Fruit fly (Drosophila melanogaster) whole organism, adult: ENCODE results near the gene Ncoa6.

ENCODE experiments used
- CG11617 ChIP-seq: fragments of 200-800 bp; sonication (Bioruptor generic); optimal IDR thresholded peaks from 2 replicates; lab custom pipeline; 2017; ENCODE audit warnings: mild to moderate bottlenecking, missing biosample characterization, missing genetic modification reagents, missing genetic modification characterization
- CG12768 ChIP-seq: fragments of 200-800 bp; sonication (Bioruptor generic); optimal IDR thresholded peaks from 2 replicates; lab custom pipeline; 2017; ENCODE audit warnings: missing biosample characterization, missing genetic modification characterization, mild to moderate bottlenecking, moderate library complexity, missing genetic modification reagents
- CG14711 ChIP-seq: fragments of 200-800 bp; sonication (Bioruptor generic); optimal IDR thresholded peaks from 2 replicates; lab custom pipeline; 2018; ENCODE audit warnings: missing biosample characterization, mild to moderate bottlenecking, missing genetic modification characterization, moderate library complexity
- CG1620 ChIP-seq: fragments of 200-800 bp; sonication (Bioruptor generic); optimal IDR thresholded peaks from 2 replicates; lab custom pipeline; 2016; ENCODE audit warnings: missing biosample characterization, missing genetic modification characterization
- CG33017 ChIP-seq: fragments of 200-800 bp; sonication (Bioruptor generic); optimal IDR thresholded peaks from 2 replicates; lab custom pipeline; 2018; ENCODE audit warnings: missing biosample characterization, mild to moderate bottlenecking, missing genetic modification characterization, moderate library complexity
- CG5204 ChIP-seq: fragments of 200-800 bp; sonication (Bioruptor generic); optimal IDR thresholded peaks from 2 replicates; lab custom pipeline; 2016; ENCODE audit warnings: missing biosample characterization, missing genetic modification characterization
- CG7045 ChIP-seq: fragments of 200-800 bp; sonication (Bioruptor generic); optimal IDR thresholded peaks from 2 replicates; lab custom pipeline; 2017; ENCODE audit warnings: missing biosample characterization, mild to moderate bottlenecking, missing genetic modification characterization
- CG7101 ChIP-seq: fragments of 200-800 bp; sonication (Bioruptor generic); optimal IDR thresholded peaks from 2 replicates; lab custom pipeline; 2018; ENCODE audit warnings: missing biosample characterization, mild to moderate bottlenecking, missing genetic modification characterization, moderate library complexity
- Clk ChIP-seq: fragments of 200-800 bp; sonication (Bioruptor generic); optimal IDR thresholded peaks from 2 replicates; lab custom pipeline; 2017; ENCODE audit warnings: missing biosample characterization, missing genetic modification characterization
- Crg-1 ChIP-seq: fragments of 200-800 bp; sonication (Bioruptor generic); optimal IDR thresholded peaks from 2 replicates; lab custom pipeline; 2016; ENCODE audit warnings: missing biosample characterization, missing genetic modification characterization
- Hr96 ChIP-seq: fragments of 200-800 bp; sonication (Bioruptor generic); optimal IDR thresholded peaks from 2 replicates; lab custom pipeline; 2016; ENCODE audit warnings: missing biosample characterization, missing genetic modification characterization
- Mnt ChIP-seq: fragments of 200-800 bp; sonication (Bioruptor generic); optimal IDR thresholded peaks from 2 replicates; lab custom pipeline; 2016; ENCODE audit warnings: missing biosample characterization, mild to moderate bottlenecking, missing genetic modification characterization
- bab1 ChIP-seq: fragments of 200-800 bp; sonication (Bioruptor generic); optimal IDR thresholded peaks from 3 replicates; lab custom pipeline; 2019; ENCODE audit warnings: missing biosample characterization, mild to moderate bottlenecking, missing genetic modification characterization, moderate library complexity
- cic ChIP-seq: fragments of 200-800 bp; sonication (Bioruptor generic); optimal IDR thresholded peaks from 2 replicates; lab custom pipeline; 2017; ENCODE audit warnings: missing biosample characterization, mild to moderate bottlenecking, missing genetic modification characterization, moderate library complexity
- cnc ChIP-seq, 2 experiments: fragments of >200 bp; optimal IDR thresholded peaks; 2 replicates each; lab custom pipeline; 2017
- kay ChIP-seq: fragments of 200-800 bp; sonication (Bioruptor generic); peaks from one replicate; lab custom pipeline; 2016; ENCODE audit warnings: missing biosample characterization, missing genetic modification characterization, borderline replicate concordance
- ovo ChIP-seq: fragments of 200-800 bp; sonication (Bioruptor generic); optimal IDR thresholded peaks from 2 replicates; lab custom pipeline; 2016; ENCODE audit warnings: missing biosample characterization, missing genetic modification characterization
- pad ChIP-seq: fragments of 200-800 bp; sonication (Bioruptor generic); optimal IDR thresholded peaks from 3 replicates; lab custom pipeline; 2017; ENCODE audit warnings: missing biosample characterization, missing genetic modification characterization, mild to moderate bottlenecking, moderate library complexity, missing genetic modification reagents
- tj ChIP-seq: fragments of 200-800 bp; sonication (Bioruptor generic); optimal IDR thresholded peaks from 3 replicates; lab custom pipeline; 2017; ENCODE audit warnings: missing biosample characterization, mild to moderate bottlenecking, missing genetic modification characterization, moderate library complexity
- toe ChIP-seq: fragments of 200-800 bp; sonication (Bioruptor generic); optimal IDR thresholded peaks from 2 replicates; lab custom pipeline; 2016; ENCODE audit warnings: missing biosample characterization, missing genetic modification characterization

Gene Ncoa6

dm6 chr2L:5300237-5300668, 26.2 kb downstream of the Ncoa6 start:
- TF ChIP-seq Clk (GFP tag; lab: Kevin White, UChicago) (no peak), kay (GFP tag; lab: Kevin White, UChicago) (no peak), CG12768 (GFP tag; lab: Kevin White, UChicago) (no peak), bab1 (GFP tag; lab: Kevin White, UChicago) (no peak), Mnt (GFP tag; lab: Kevin White, UChicago) (no peak), pad (no peak), CG7045 (no peak), CG14711 (tag; lab: Kevin White, UChicago) (no peak), CG33017 (tag; lab: Kevin White, UChicago) (no peak), CG11617 (GFP tag; lab: Kevin White, UChicago) (no peak), cnc (optimal IDR thresholded peaks at IDR 0.05; lab: Kevin White, UChicago) (no peak), Crg-1 (GFP tag; lab: Kevin White, UChicago) (no peak), ovo (GFP tag; lab: Kevin White, UChicago) (no peak), cic (GFP tag; lab: Kevin White, UChicago) (no peak), CG5204 (no peak), Hr96 (no peak), CG7101 (no peak), toe (no peak), CG1620 (GFP tag; lab: Kevin White, UChicago) (no peak)

dm6 chr2L:5299628-5299986, 26.9 kb downstream of the Ncoa6 start:
- TF ChIP-seq Clk (GFP tag; lab: Kevin White, UChicago) (no peak), CG14711 (tag; lab: Kevin White, UChicago) (no peak), cic (GFP tag; lab: Kevin White, UChicago) (peak; percentile 17)

DNA sequence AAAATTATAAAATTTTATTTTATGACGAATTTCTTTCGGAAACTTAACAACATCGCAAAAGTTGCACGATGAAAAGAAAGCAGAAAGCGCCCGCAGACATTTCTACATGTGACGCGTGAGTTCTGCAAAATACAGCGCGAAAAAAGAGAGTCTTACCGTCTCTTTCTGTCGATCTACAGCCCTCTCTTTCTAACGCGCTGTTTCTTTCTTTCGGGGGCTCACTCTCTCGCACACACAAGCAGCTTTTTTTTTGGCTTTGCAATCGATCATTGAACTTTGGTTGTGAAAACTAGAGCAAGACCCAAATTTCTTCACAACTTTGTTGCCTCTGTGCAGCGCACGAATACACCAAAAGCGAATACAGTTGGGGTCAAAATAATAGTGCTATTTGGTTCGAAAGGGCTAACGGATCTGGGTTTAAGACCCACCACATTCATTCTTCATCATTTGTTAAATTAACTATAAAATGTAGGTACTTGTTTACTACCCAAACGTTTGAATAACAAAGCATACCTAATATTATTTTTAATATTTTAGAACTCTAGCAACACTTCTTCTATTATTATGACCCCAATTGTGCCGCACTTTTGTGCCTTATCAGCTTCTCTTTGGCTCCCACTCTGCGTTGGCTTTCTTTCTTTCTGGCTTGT, 27.4 kb downstream of the Ncoa6 start:
- TF ChIP-seq ovo (GFP tag; lab: Kevin White, UChicago) (peak; percentile 14), toe (no peak), kay (GFP tag; lab: Kevin White, UChicago) (no peak), cic (GFP tag; lab: Kevin White, UChicago) (no peak), CG11617 (GFP tag; lab: Kevin White, UChicago) (peak; percentile 69), CG14711 (tag; lab: Kevin White, UChicago) (peak; percentile 75), Mnt (GFP tag; lab: Kevin White, UChicago) (peak; percentile 3), pad (peak; percentile 31), Clk (GFP tag; lab: Kevin White, UChicago) (no peak), CG7045 (peak; percentile 15), Crg-1 (GFP tag; lab: Kevin White, UChicago) (peak; percentile 54), CG5204 (peak; percentile 10), CG33017 (tag; lab: Kevin White, UChicago) (peak; percentile 74), bab1 (GFP tag; lab: Kevin White, UChicago) (peak; percentile 80), CG7101 (peak; percentile 81), Hr96 (no peak), cnc (optimal IDR thresholded peaks at IDR 0.05; lab: Kevin White, UChicago) (no peak), CG12768 (GFP tag; lab: Kevin White, UChicago) (peak; percentile 7), tj (GFP tag; lab: Kevin White, UChicago) (peak; percentile 86), CG1620 (GFP tag; lab: Kevin White, UChicago) (peak; percentile 37)

- TF ChIP-seq Crg-1 (GFP tag; lab: Kevin White, UChicago): no peak
- TF ChIP-seq tj (GFP tag; lab: Kevin White, UChicago): peak; percentile 70
These were observed 28.5 kb downstream of the Ncoa6 start for dm6 chr2L:5297961-5298311.

dm6 chr2L:5297289-5297960, 29.1 kb downstream of the Ncoa6 start:
- TF ChIP-seq kay (GFP tag; lab: Kevin White, UChicago) (peak; percentile 37), Hr96 (no peak)

DNA sequence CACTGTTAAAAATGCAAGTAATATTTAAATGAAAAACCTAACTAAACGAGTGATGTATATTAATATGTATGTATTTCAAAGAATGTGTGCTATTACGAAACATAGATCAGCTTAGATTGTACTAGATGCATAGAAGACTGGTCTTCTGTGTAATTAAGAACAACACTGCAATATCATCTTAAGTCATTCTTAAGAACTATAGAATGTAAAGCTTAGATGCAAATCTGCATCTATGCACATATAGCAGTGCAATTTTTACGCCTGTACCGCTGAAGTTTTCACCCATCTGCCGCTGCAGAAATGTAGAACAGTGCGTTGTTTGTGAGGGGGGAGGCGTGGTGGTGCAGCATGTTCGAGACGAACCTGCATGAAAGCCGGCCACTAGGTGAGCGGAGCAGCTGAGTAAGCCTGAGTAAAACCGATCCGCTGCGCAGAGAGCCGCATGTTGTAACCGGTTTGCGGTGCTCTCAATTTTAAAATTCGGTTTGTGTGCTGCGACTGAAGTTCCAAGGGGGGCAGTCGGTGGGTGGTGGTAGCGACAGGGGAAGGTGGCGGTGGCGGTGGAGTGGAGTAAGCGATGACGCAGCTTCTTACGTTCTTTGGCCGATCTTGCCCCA, 29.7 kb downstream of the Ncoa6 start:
- TF ChIP-seq tj (GFP tag; lab: Kevin White, UChicago) (peak; percentile 54), CG7101 (no peak), Crg-1 (GFP tag; lab: Kevin White, UChicago) (no peak)

dm6 chr2L:5295245-5295572, 31.3 kb downstream of the Ncoa6 start:
- TF ChIP-seq bab1 (GFP tag; lab: Kevin White, UChicago) (no peak), cnc (optimal IDR thresholded peaks at IDR 0.05; lab: Kevin White, UChicago) (no peak), CG7045 (no peak), ovo (GFP tag; lab: Kevin White, UChicago) (no peak), pad (no peak), Crg-1 (GFP tag; lab: Kevin White, UChicago) (no peak), tj (GFP tag; lab: Kevin White, UChicago) (no peak), CG5204 (no peak), CG12768 (GFP tag; lab: Kevin White, UChicago) (no peak), Hr96 (no peak), CG1620 (GFP tag; lab: Kevin White, UChicago) (no peak), toe (no peak), Clk (GFP tag; lab: Kevin White, UChicago) (no peak), CG7101 (no peak)
